Worm (Caenorhabditis elegans): ENCODE results near the gene egl-27.

ce11 chrII:6842651-6843118 lies 7.9 kb downstream of the egl-27 start:
- TF ChIP-seq nhr-10 (tag; optimal IDR thresholded peaks at IDR 0.05) (peak; percentile 92), ceh-82 (tag; optimal IDR thresholded peaks at IDR 0.05) (no peak), ceh-32 (tag; optimal IDR thresholded peaks at IDR 0.05; ENCODE audit: poor library complexity) (no peak), tra-1 (GFP tag; IDR thresholded peaks at IDR 0.05) (peak; percentile 99), unc-39 (tag; optimal IDR thresholded peaks at IDR 0.05) (no peak), egl-27 (tag; optimal IDR thresholded peaks at IDR 0.05) (peak; percentile 96), skn-1 (tag; optimal IDR thresholded peaks at IDR 0.05) (no peak), ceh-28 (tag; optimal IDR thresholded peaks at IDR 0.05) (peak; percentile 67), nhr-11 (tag; optimal IDR thresholded peaks at IDR 0.05) (peak; percentile 9)

Measured in whole organism, L4 larva.